Fruit fly (Drosophila melanogaster) whole organism: Measurements from ENCODE around the gene rdx.

ENCODE experiments used
- CG8478 ChIP-seq: fragments of >200 bp; optimal IDR thresholded peaks from 2 replicates; lab custom pipeline; 2018; ENCODE audit warnings: inconsistent platforms
- Dll ChIP-seq: fragments of >200 bp; optimal IDR thresholded peaks from 2 replicates; lab custom pipeline; 2017
- EcR ChIP-seq, 2 experiments: fragments of >200 bp; optimal IDR thresholded peaks; 2 replicates each; lab custom pipeline; 2017; ENCODE audit warnings: missing biosample characterization in 2 of 2, missing genetic modification characterization in 2 of 2, missing genetic modification reagents in 2 of 2
- pan ChIP-seq: fragments of >200 bp; optimal IDR thresholded peaks from 2 replicates; lab custom pipeline; 2017
- psq ChIP-seq: fragments of >200 bp; optimal IDR thresholded peaks from 2 replicates; lab custom pipeline; 2017
- usp ChIP-seq: fragments of >200 bp; optimal IDR thresholded peaks from 2 replicates; lab custom pipeline; 2017; ENCODE audit warnings: missing biosample characterization, missing genetic modification characterization, mixed read lengths

rdx gene

DNA sequence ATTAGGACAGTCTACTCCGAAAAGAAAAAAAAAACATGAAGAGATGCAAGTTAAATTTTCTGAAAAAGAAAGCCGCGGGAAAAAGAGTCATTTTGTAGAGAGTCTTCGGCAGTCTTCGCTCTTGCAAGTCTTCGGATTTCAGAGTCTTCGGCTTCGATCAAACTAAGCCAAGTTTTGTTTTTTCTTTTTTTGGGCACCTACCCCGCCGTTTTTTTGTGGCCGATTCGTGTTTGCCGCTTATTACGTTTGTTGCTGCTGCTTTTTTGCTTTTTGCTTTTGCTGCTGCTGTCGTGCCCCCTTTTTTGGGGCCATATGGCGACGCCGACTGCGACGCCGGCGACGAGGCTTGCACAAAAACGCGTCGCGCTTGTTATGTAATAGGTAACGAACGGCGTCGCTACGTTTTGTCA lies 39.7 kb downstream of the rdx start:
- TF ChIP-seq psq (lab: Kevin White, UChicago) (no peak), Dll (lab: Kevin White, UChicago) (no peak)

DNA sequence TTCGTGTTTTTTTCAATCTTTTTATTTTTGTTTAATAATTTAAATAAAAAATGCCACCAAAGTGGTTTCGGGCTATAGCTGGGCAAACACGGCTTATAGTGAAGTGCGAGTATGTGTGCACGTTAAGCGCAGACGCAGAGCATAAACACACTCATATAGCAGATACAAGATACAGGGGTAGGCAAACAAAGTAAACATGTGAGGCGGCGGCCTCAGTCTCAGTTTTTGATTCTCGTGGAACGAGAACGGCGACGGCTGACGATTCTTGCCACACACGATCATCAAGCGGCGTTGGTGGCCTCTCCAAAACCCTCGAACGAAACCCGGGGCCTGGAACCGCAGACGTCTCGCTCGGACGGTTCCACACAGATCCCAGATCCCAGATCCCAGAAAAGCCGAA lies 41.7 kb downstream of the rdx start:
- TF ChIP-seq CG8478 (lab: Kevin White, UChicago) (no peak), usp (GFP tag; lab: Kevin White, UChicago) (no peak), EcR (GFP tag; optimal IDR thresholded peaks at IDR 0.05; lab: Kevin White, UChicago) (no peak), Dll (lab: Kevin White, UChicago) (no peak), psq (lab: Kevin White, UChicago) (no peak), pan (lab: Kevin White, UChicago) (no peak)

DNA sequence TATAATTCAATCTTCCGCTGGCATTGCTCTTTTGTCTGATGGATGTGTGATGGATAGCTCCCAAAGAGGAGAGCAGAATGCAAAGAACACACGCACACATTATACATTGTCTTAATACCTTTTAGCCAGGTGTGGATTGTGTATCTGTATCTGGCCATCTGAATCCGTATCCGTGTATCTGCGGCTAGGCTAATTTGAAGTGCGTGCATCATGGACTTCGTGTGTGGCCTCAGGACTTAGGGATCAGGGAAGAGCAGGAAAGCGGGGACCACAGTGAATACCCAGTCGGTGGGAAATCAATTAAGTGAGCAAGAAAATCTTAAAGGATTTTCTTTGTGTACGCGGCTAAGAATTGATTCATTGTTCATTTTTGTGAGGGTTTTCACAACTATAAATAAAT lies 42.4 kb downstream of the rdx start:
- TF ChIP-seq CG8478 (lab: Kevin White, UChicago) (no peak), EcR (GFP tag; optimal IDR thresholded peaks at IDR 0.05; lab: Kevin White, UChicago) (no peak), Dll (lab: Kevin White, UChicago) (no peak), pan (lab: Kevin White, UChicago) (no peak), usp (GFP tag; lab: Kevin White, UChicago) (no peak)

- TF ChIP-seq psq (lab: Kevin White, UChicago) = no peak
- no peak for TF ChIP-seq CG8478 (lab: Kevin White, UChicago)
- TF ChIP-seq pan (lab: Kevin White, UChicago) = no peak
- TF ChIP-seq usp (GFP tag; lab: Kevin White, UChicago) = no peak
Measured at dm6 chr3R:13988923-13989436, 42.9 kb downstream of the rdx start.

DNA sequence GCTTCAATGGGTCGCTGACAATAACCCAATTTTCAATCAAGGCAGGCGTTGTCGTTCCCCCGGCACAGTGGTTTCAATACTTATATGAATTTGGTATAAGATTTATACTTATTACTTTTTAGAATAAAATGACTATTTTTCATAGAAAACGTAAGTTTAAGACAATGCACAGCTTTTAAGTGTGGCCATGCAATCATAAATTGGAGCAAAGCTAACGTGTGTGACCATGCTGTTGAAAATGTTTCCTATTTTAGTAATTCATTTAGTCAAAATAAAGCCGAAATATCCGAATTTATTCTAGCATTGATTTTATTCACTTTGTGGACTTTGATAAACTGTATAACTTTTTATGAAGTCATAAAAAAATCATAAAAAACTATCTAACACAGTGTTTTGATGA lies 45.2 kb downstream of the rdx start:
- no peak for TF ChIP-seq usp (GFP tag; lab: Kevin White, UChicago)
- TF ChIP-seq pan (lab: Kevin White, UChicago) = no peak
- TF ChIP-seq psq (lab: Kevin White, UChicago) = no peak
- TF ChIP-seq Dll (lab: Kevin White, UChicago) = no peak
- TF ChIP-seq EcR (GFP tag; optimal IDR thresholded peaks at IDR 0.05; lab: Kevin White, UChicago) = no peak
- TF ChIP-seq CG8478 (lab: Kevin White, UChicago) = no peak

DNA sequence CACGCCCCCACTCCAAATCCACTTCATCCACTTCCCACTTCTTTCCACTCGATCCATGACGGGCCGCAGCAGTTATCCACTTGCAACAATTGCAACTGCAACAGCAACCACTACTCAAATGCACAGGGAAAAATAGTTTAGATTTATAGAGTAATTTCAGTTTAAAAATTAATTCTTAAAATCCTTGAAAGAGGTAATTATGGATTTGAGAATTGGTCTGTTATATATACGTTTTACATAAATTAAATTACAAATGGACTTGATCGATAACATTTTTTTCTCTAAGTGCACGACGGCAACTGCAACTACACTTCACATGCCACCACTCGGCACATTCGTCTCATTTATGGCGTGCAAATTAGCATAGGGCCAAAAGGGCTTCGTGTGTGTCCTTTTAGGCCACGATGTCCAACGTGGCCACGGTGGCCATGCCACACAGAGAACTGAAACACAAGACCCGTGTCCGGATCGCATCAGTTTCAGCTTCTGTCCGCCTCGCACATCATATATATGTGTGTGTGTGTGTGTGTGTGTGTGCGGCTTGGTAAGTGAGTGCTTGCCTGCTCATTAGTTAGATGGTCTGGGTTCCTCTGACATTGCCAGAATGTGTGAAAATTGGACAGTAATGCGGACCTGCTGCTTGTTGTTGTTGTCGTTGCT lies 46.8 kb downstream of the rdx start:
- no peak for TF ChIP-seq CG8478 (lab: Kevin White, UChicago)
- TF ChIP-seq psq (lab: Kevin White, UChicago) = no peak
- TF ChIP-seq usp (GFP tag; lab: Kevin White, UChicago) = no peak
- no peak for TF ChIP-seq Dll (lab: Kevin White, UChicago)
- no peak for TF ChIP-seq EcR (GFP tag; optimal IDR thresholded peaks at IDR 0.05; lab: Kevin White, UChicago)

- TF ChIP-seq Dll (lab: Kevin White, UChicago) = peak; percentile 89
- peak; percentile 80 to 85 for TF ChIP-seq EcR (GFP tag; optimal IDR thresholded peaks at IDR 0.05; lab: Kevin White, UChicago)
- no peak for TF ChIP-seq CG8478 (lab: Kevin White, UChicago)
- TF ChIP-seq pan (lab: Kevin White, UChicago) = peak; percentile 97
Measured at dm6 chr3R:13983272-13984032, 48.4 kb downstream of the rdx start.

DNA sequence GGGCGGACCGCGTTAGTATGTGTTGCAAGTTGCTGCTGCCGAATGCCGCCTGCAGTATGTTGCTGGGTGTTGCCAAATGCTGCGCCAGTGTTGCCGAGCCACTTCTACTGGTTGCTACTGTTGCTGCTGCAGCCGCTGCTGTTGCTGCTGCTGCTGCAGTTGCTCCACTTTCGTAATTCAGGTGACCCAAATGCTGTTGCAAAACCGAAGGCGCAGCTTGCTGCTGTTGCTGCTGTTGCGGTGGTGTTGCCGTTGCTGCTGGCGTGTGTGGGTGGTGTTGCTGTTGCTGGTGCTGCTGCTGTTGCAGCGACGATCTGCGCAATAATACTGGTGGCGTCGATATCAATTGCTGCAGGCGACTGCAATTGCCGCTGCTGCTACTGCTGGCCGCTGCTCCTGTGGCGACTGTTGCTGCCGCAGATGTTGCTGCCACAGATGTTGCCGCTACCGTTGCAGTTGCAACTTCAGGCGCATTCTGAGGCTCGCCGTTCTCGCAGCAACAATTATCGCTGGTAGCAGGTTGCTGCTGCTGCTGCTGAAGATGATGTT lies 49.5 kb downstream of the rdx start:
- TF ChIP-seq Dll (lab: Kevin White, UChicago) (no peak), usp (GFP tag; lab: Kevin White, UChicago) (no peak), pan (lab: Kevin White, UChicago) (no peak), psq (lab: Kevin White, UChicago) (no peak), EcR (GFP tag; optimal IDR thresholded peaks at IDR 0.05; lab: Kevin White, UChicago) (no peak), CG8478 (lab: Kevin White, UChicago) (no peak)

DNA sequence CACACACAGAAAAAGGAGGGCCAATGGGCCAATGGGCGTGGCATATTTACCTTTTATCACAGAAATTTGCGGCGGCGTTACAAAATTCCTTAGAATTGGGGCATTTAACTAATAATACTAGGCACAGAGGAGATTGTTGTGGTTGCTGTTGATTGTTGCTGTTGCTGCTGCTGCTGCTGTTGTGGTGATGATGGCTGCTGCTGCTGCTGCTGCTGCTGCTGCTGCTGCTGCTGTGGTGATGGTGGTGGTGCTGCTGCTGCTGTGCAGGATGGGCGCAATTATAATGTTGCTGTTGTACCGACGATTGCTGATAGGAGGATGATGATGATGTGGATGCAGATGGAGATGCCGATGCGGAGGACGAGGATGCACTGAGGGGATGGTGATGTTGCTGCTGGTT lies 50.3 kb downstream of the rdx start:
- TF ChIP-seq EcR (GFP tag; optimal IDR thresholded peaks at IDR 0.05; lab: Kevin White, UChicago) (no peak), psq (lab: Kevin White, UChicago) (no peak), pan (lab: Kevin White, UChicago) (no peak), usp (GFP tag; lab: Kevin White, UChicago) (no peak), CG8478 (lab: Kevin White, UChicago) (no peak), Dll (lab: Kevin White, UChicago) (no peak)

DNA sequence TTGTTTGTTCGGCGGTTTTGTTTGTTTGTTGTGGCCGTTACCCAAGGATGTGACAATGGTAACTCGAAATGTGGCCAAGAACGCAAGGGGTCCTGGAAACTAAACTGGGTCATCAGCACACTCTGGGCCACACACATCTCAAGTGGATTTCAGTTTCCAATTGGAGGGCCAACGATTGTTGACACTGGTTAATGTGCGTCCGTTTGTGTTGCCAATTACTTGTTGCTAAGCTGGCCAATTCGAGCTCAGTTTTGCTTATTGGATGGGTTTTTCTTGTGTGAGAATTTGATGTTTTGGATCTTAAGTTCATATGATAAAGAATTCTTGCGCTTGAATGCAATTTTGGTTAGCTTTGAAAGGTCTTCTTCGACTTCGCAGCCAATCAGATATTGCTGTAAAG lies 50.9 kb downstream of the rdx start:
- TF ChIP-seq pan (lab: Kevin White, UChicago) = no peak
- no peak for TF ChIP-seq EcR (GFP tag; optimal IDR thresholded peaks at IDR 0.05; lab: Kevin White, UChicago)
- TF ChIP-seq usp (GFP tag; lab: Kevin White, UChicago) = no peak
- no peak for TF ChIP-seq CG8478 (lab: Kevin White, UChicago)
- TF ChIP-seq Dll (lab: Kevin White, UChicago) = no peak
- TF ChIP-seq psq (lab: Kevin White, UChicago) = no peak

DNA sequence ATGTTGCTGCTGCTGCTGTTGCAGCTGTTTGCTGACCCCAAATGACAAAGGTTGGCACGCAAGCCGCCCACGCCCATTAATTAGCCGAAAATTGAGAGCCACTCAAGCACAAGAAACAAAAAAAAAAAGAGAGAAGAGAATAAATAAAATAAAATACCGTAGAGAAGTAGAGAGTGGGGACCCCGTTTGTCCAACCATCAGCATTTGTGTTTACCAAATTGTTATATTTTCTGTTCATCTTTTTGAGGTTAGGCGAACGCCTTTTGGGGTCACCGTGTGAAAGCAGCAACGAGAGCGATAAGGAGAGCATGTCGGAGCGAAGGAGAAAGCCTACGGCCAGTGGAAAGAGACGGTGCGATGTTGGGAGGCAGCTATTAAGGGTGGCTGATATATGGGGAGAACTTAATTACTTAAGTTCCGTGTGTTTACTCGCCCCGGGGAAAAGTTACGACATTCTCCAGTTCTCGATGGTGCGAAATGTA lies 53.7 kb downstream of the rdx start:
- TF ChIP-seq usp (GFP tag; lab: Kevin White, UChicago) (no peak), EcR (GFP tag; optimal IDR thresholded peaks at IDR 0.05; lab: Kevin White, UChicago) (no peak), Dll (lab: Kevin White, UChicago) (no peak), CG8478 (lab: Kevin White, UChicago) (no peak), psq (lab: Kevin White, UChicago) (no peak)
